Worm (Caenorhabditis elegans): ENCODE data around the gene asps-1.

The asps-1 gene

DNA sequence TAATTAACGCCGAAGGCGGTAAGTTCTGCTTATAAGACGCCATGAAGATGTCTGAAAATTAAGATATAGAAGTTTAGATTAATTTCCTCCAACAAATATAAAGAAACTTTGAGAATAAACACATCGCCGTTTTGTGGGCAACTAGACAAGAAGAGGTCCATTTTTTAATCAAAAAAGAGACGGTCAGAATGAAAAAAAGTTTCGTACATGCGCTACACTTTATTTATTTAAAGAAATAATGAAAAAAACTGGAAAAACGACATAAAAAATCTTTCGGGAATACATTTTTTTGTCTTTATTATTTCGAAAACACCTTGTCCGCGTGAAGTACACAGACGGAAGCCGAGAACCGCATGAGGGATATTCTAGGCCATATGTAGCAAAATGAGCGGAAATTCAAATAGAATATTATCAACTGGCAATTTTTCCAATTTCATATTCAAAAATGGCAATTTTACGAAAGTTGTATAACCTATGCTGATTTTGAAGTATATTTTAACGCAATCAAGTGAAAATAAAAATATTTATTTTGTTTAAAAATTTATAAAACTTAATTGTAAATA lies 38.7 kb upstream of the asps-1 start, which contains the start of gene sluh-7 (continued):
- peak; percentile 79 for TF ChIP-seq lin-15B (tag; optimal IDR thresholded peaks at IDR 0.05)
- peak; percentile 3 for TF ChIP-seq hlh-4 (tag; optimal IDR thresholded peaks at IDR 0.05)
- no peak for TF ChIP-seq hlh-17 (GFP tag; optimal IDR thresholded peaks at IDR 0.05; ENCODE audit: borderline replicate concordance)
- peak; percentile 97 for TF ChIP-seq lir-3 (tag; optimal IDR thresholded peaks at IDR 0.05; ENCODE audit: poor library complexity)
- peak; percentile 24 for TF ChIP-seq aly-2 (tag; optimal IDR thresholded peaks at IDR 0.05)
- TF ChIP-seq nhr-85 (tag), result peak; percentile 95
- TF ChIP-seq elt-2 (tag; optimal IDR thresholded peaks at IDR 0.05), result peak; percentile 65
- TF ChIP-seq unc-98 (GFP tag; IDR thresholded peaks at IDR 0.05), result peak; percentile 85
- TF ChIP-seq C04F5.9 (tag; optimal IDR thresholded peaks at IDR 0.05), result peak; percentile 79
- peak; percentile 94 to 97 for TF ChIP-seq lin-35 (GFP tag; optimal IDR thresholded peaks at IDR 0.05)
- TF ChIP-seq efl-3 (GFP tag; optimal IDR thresholded peaks at IDR 0.05), result peak; percentile 11
- no peak for TF ChIP-seq nhr-28 (tag; optimal IDR thresholded peaks at IDR 0.05)
- TF ChIP-seq tlp-1 (tag; optimal IDR thresholded peaks at IDR 0.05), result no peak
- TF ChIP-seq F16B12.6 (tag; optimal IDR thresholded peaks at IDR 0.05), result peak; percentile 6

DNA sequence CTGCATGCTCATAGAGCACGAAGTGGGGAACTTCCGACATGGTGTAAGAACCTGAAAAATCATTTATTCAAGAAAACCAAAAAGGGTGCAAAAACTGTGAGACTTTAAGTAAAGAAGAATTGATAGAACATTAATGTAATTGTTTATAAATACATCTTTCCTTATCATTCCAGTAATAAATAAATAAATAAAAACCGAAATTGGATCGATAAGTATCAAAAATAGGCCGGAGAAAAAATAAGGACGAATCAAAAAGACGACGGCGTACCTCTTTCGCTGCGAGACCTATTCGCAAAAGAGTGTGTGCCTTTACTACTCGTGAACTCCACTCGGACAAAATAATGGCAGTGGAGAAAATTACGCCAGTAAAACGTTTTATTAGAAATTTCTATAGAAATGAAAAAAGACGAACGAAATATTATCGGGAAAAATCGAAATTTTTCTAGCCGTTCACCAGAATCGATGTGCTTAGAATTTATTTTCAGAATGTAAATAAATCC lies 35.8 kb upstream of the asps-1 start, which contains the start of gene nol-56:
nol-56 (minus strand) TSS at position 51 of the 500 bp plus-strand sequence.
- no peak for TF ChIP-seq fkh-10 (GFP tag; optimal IDR thresholded peaks at IDR 0.05)
- no peak for TF ChIP-seq nhr-11 (tag; optimal IDR thresholded peaks at IDR 0.05)
- TF ChIP-seq isw-1 (GFP tag; IDR thresholded peaks at IDR 0.05), result peak; percentile 82
- TF ChIP-seq ceh-8 (GFP tag; optimal IDR thresholded peaks at IDR 0.05), result peak; percentile 54
- no peak for TF ChIP-seq unc-98 (GFP tag; IDR thresholded peaks at IDR 0.05)
- TF ChIP-seq lin-15B (tag; optimal IDR thresholded peaks at IDR 0.05), result peak; percentile 81
- TF ChIP-seq swsn-7 (tag; optimal IDR thresholded peaks at IDR 0.05), result peak; percentile 92
- no peak for TF ChIP-seq unc-62 (GFP tag; optimal IDR thresholded peaks at IDR 0.05)
- TF ChIP-seq elt-2 (tag; optimal IDR thresholded peaks at IDR 0.05), result peak; percentile 58
- TF ChIP-seq nhr-76 (tag; optimal IDR thresholded peaks at IDR 0.05), result no peak
- peak; percentile 87 to 90 for TF ChIP-seq efl-1 (optimal IDR thresholded peaks at IDR 0.05)
- TF ChIP-seq efl-1 (GFP tag; optimal IDR thresholded peaks at IDR 0.05 in 1 of 2), result peak; percentile 84 to 98
- peak; percentile 81 to 86 (median 85) for TF ChIP-seq dpl-1 (GFP tag; optimal IDR thresholded peaks at IDR 0.05)
- TF ChIP-seq F16B12.6 (tag; optimal IDR thresholded peaks at IDR 0.05), result peak; percentile 47
- TF ChIP-seq pax-3 (tag; optimal IDR thresholded peaks at IDR 0.05), result peak; percentile 49
- TF ChIP-seq sptf-1 (tag; optimal IDR thresholded peaks at IDR 0.05), result no peak
- peak; percentile 88 for TF ChIP-seq lir-3 (tag; optimal IDR thresholded peaks at IDR 0.05; ENCODE audit: poor library complexity)
- no peak for TF ChIP-seq ces-1 (GFP tag; optimal IDR thresholded peaks at IDR 0.05)
- TF ChIP-seq ceh-90 (tag; optimal IDR thresholded peaks at IDR 0.05), result peak; percentile 75
- TF ChIP-seq zip-4 (GFP tag; optimal IDR thresholded peaks at IDR 0.05), result peak; percentile 47
- TF ChIP-seq fkh-8 (tag; optimal IDR thresholded peaks at IDR 0.05), result peak; percentile 77
- peak; percentile 88 for TF ChIP-seq dsc-1 (tag; optimal IDR thresholded peaks at IDR 0.05)
- TF ChIP-seq egl-27 (tag; optimal IDR thresholded peaks at IDR 0.05), result no peak
- no peak for TF ChIP-seq unc-30 (tag; optimal IDR thresholded peaks at IDR 0.05)
- peak in 1 of 2 experiments; percentile 73 for TF ChIP-seq mdl-1 (tag; optimal IDR thresholded peaks at IDR 0.05)
- TF ChIP-seq Y116A8C.19 (tag; optimal IDR thresholded peaks at IDR 0.05; ENCODE audit: borderline replicate concordance), result peak; percentile 2
- TF ChIP-seq efl-3 (GFP tag; optimal IDR thresholded peaks at IDR 0.05), result peak; percentile 43
- TF ChIP-seq skn-1 (tag; optimal IDR thresholded peaks at IDR 0.05), result peak; percentile 75
- no peak for TF ChIP-seq pqm-1 (tag; optimal IDR thresholded peaks at IDR 0.05)
- no peak for TF ChIP-seq sup-37 (GFP tag; optimal IDR thresholded peaks at IDR 0.05)
- no peak for TF ChIP-seq hlh-17 (GFP tag; optimal IDR thresholded peaks at IDR 0.05; ENCODE audit: borderline replicate concordance)
- peak; percentile 88 to 91 for TF ChIP-seq lin-35 (GFP tag; optimal IDR thresholded peaks at IDR 0.05)
- no peak for TF ChIP-seq C34B4.2 (tag; optimal IDR thresholded peaks at IDR 0.05)
- TF ChIP-seq nhr-28 (tag; optimal IDR thresholded peaks at IDR 0.05), result no peak
- TF ChIP-seq lin-13 (GFP tag; optimal IDR thresholded peaks at IDR 0.05), result peak; percentile 81
- peak; percentile 45 for TF ChIP-seq aly-2 (tag; optimal IDR thresholded peaks at IDR 0.05)
- peak; percentile 74 for TF ChIP-seq C04F5.9 (tag; optimal IDR thresholded peaks at IDR 0.05)
- peak; percentile 83 for TF ChIP-seq egl-13 (tag; optimal IDR thresholded peaks at IDR 0.05)
- TF ChIP-seq ztf-11 (tag; optimal IDR thresholded peaks at IDR 0.05), result peak in 1 of 2 experiments; percentile 86
- TF ChIP-seq C16A3.4 (tag; optimal IDR thresholded peaks at IDR 0.05), result peak; percentile 87
- TF ChIP-seq irx-1 (tag; optimal IDR thresholded peaks at IDR 0.05), result peak; percentile 78
- peak; percentile 51 for TF ChIP-seq lin-39 (tag; optimal IDR thresholded peaks at IDR 0.05)
- peak; percentile 84 for TF ChIP-seq nhr-19 (GFP tag; conservative IDR thresholded peaks at IDR 0.05)
- TF ChIP-seq vab-15 (tag; optimal IDR thresholded peaks at IDR 0.05), result no peak
- peak; percentile 37 for TF ChIP-seq nhr-77 (tag; optimal IDR thresholded peaks at IDR 0.05)
